Worm (Caenorhabditis elegans) whole organism, mixed stage, embryonic: ENCODE measurements around the gene acbp-8.
A peak's percentile ranks its signal among the peaks of the same experiment; 100 is the strongest.
"Not testable (repeated sequence)": the region's sequence is repeated elsewhere in the genome, so short reads cannot be mapped to it uniquely, and the experiment has no call there.

Experiments used
- M03D4.4 ChIP-seq: sonication (generic microtip); optimal IDR thresholded peaks from 2 replicates; lab custom pipeline; 2017; ENCODE audit warnings: mild to moderate bottlenecking, missing genetic modification characterization, missing compliant biosample characterization
- bed-3 ChIP-seq: fragments of 200-800 bp; sonication (Bioruptor generic); optimal IDR thresholded peaks from 3 replicates; lab custom pipeline; 2018; ENCODE audit warnings: mild to moderate bottlenecking, missing genetic modification characterization, moderate library complexity, missing compliant biosample characterization
- ceh-39 ChIP-seq: fragments of 150-350 bp; optimal IDR thresholded peaks from 2 replicates; lab custom pipeline; 2014; ENCODE audit warnings: missing biosample characterization, missing genetic modification characterization
- ceh-43 ChIP-seq: fragments of 200-800 bp; sonication (Bioruptor generic); optimal IDR thresholded peaks from 2 replicates; lab custom pipeline; 2018; ENCODE audit warnings: mild to moderate bottlenecking, missing genetic modification characterization, moderate library complexity, missing compliant biosample characterization
- ceh-83 ChIP-seq: fragments of 200-800 bp; sonication (Bioruptor generic); optimal IDR thresholded peaks from 2 replicates; lab custom pipeline; 2018; ENCODE audit warnings: mild to moderate bottlenecking, missing genetic modification characterization, missing compliant biosample characterization
- ces-1 ChIP-seq: fragments of 150-350 bp; optimal IDR thresholded peaks from 2 replicates; lab custom pipeline; 2014; ENCODE audit warnings: missing biosample characterization, missing genetic modification reagents, missing genetic modification characterization
- cnd-1 ChIP-seq: fragments of 200-800 bp; sonication (Bioruptor generic); optimal IDR thresholded peaks from 2 replicates; lab custom pipeline; 2018; ENCODE audit warnings: mild to moderate bottlenecking, missing genetic modification characterization, missing compliant biosample characterization
- drap-1 ChIP-seq: fragments of 200-800 bp; sonication (Bioruptor generic); optimal IDR thresholded peaks from 3 replicates; lab custom pipeline; 2018; ENCODE audit warnings: mild to moderate bottlenecking, missing genetic modification characterization, missing compliant biosample characterization
- elt-1 ChIP-seq: sonication (generic microtip); optimal IDR thresholded peaks from 2 replicates; lab custom pipeline; 2017; ENCODE audit warnings: missing genetic modification characterization, mild to moderate bottlenecking, missing compliant biosample characterization, antibody characterized with exemption, moderate library complexity, borderline replicate concordance; ENCODE audit not compliant: insufficient read depth
- elt-3 ChIP-seq: fragments of 150-350 bp; optimal IDR thresholded peaks from 2 replicates; lab custom pipeline; 2014; ENCODE audit warnings: missing biosample characterization, missing genetic modification characterization
- flh-1 ChIP-seq: fragments of 200-800 bp; sonication (Bioruptor generic); optimal IDR thresholded peaks from 2 replicates; lab custom pipeline; 2018; ENCODE audit warnings: mild to moderate bottlenecking, missing genetic modification characterization, moderate library complexity, missing compliant biosample characterization
- ham-2 ChIP-seq: fragments of 200-800 bp; sonication (Bioruptor generic); optimal IDR thresholded peaks from 2 replicates; lab custom pipeline; 2018; ENCODE audit warnings: mild to moderate bottlenecking, missing genetic modification characterization, missing compliant biosample characterization
- hlh-1 ChIP-seq: fragments of 150-350 bp; optimal IDR thresholded peaks from 2 replicates; lab custom pipeline; 2014; ENCODE audit warnings: missing biosample characterization, missing genetic modification reagents, missing genetic modification characterization
- lin-32 ChIP-seq: fragments of 200-800 bp; sonication (Bioruptor generic); optimal IDR thresholded peaks from 2 replicates; lab custom pipeline; 2018; ENCODE audit warnings: mild to moderate bottlenecking, missing genetic modification characterization, missing compliant biosample characterization
- lsy-2 ChIP-seq: fragments of 150-350 bp; optimal IDR thresholded peaks from 2 replicates; lab custom pipeline; 2014; ENCODE audit warnings: missing biosample characterization, missing genetic modification characterization
- mab-5 ChIP-seq: fragments of 150-350 bp; optimal IDR thresholded peaks from 2 replicates; lab custom pipeline; 2014; ENCODE audit warnings: missing biosample characterization, missing genetic modification characterization
- nhr-237 ChIP-seq: fragments of 150-350 bp; optimal IDR thresholded peaks from 2 replicates; lab custom pipeline; 2014; ENCODE audit warnings: missing biosample characterization, missing genetic modification characterization
- nhr-28 ChIP-seq: fragments of 150-350 bp; optimal IDR thresholded peaks from 2 replicates; lab custom pipeline; 2014; ENCODE audit warnings: missing biosample characterization, missing genetic modification characterization
- nhr-76 ChIP-seq: sonication (generic microtip); optimal IDR thresholded peaks from 2 replicates; lab custom pipeline; 2017; ENCODE audit warnings: missing biosample characterization, missing genetic modification characterization
- pha-4 ChIP-seq: fragments of 150-350 bp; optimal IDR thresholded peaks from 2 replicates; lab custom pipeline; 2018; ENCODE audit warnings: missing biosample characterization, missing genetic modification reagents, missing genetic modification characterization
- snpc-4 ChIP-seq: fragments of 150-350 bp; optimal IDR thresholded peaks from 2 replicates; lab custom pipeline; 2014; ENCODE audit warnings: missing biosample characterization, missing genetic modification characterization
- sptf-1 ChIP-seq: sonication (generic microtip); optimal IDR thresholded peaks from 2 replicates; lab custom pipeline; 2017; ENCODE audit warnings: mild to moderate bottlenecking, missing genetic modification characterization, moderate library complexity, missing compliant biosample characterization
- tbx-8 ChIP-seq: fragments of 200-800 bp; sonication (Bioruptor generic); optimal IDR thresholded peaks from 2 replicates; lab custom pipeline; 2018; ENCODE audit warnings: mild to moderate bottlenecking, missing genetic modification characterization, moderate library complexity, missing compliant biosample characterization
- unc-120 ChIP-seq: sonication (generic microtip); optimal IDR thresholded peaks from 2 replicates; lab custom pipeline; 2017; ENCODE audit warnings: missing genetic modification characterization, missing compliant biosample characterization; ENCODE audit not compliant: poor library complexity, severe bottlenecking
- unc-39 ChIP-seq: fragments of 150-350 bp; optimal IDR thresholded peaks from 2 replicates; lab custom pipeline; 2014; ENCODE audit warnings: missing biosample characterization, missing genetic modification characterization
- zip-8 ChIP-seq: fragments of 150-350 bp; optimal IDR thresholded peaks from 2 replicates; lab custom pipeline; 2014; ENCODE audit warnings: missing biosample characterization, missing genetic modification characterization
- ztf-11 ChIP-seq: fragments of 150-350 bp; optimal IDR thresholded peaks from 2 replicates; lab custom pipeline; 2014; ENCODE audit warnings: missing biosample characterization, missing genetic modification characterization

Gene acbp-8

ce11 chrIII:2598491-2599065 is 30.2 kb upstream of the acbp-8 start:
- TF ChIP-seq ham-2 (GFP tag; lab: Kevin White, UChicago) (no peak), nhr-76 (tag; lab: Kevin White, UChicago) (no peak), zip-8 (tag; lab: Kevin White, UChicago) (no peak), ztf-11 (tag; lab: Kevin White, UChicago) (no peak), M03D4.4 (tag; lab: Kevin White, UChicago) (no peak), hlh-1 (tag; lab: Kevin White, UChicago) (no peak), nhr-28 (no peak), ceh-39 (no peak), unc-120 (tag; lab: Kevin White, UChicago) (no peak), mab-5 (tag; lab: Kevin White, UChicago) (no peak), lsy-2 (no peak), bed-3 (GFP tag; lab: Kevin White, UChicago) (no peak), pha-4 (tag; lab: Kevin White, UChicago) (no peak), nhr-237 (tag; lab: Kevin White, UChicago) (no peak), sptf-1 (tag; lab: Kevin White, UChicago) (no peak), cnd-1 (tag; lab: Kevin White, UChicago) (no peak), snpc-4 (no peak), ceh-43 (GFP tag; lab: Kevin White, UChicago) (no peak), elt-1 (tag; lab: Kevin White, UChicago) (no peak), tbx-8 (no peak)

DNA sequence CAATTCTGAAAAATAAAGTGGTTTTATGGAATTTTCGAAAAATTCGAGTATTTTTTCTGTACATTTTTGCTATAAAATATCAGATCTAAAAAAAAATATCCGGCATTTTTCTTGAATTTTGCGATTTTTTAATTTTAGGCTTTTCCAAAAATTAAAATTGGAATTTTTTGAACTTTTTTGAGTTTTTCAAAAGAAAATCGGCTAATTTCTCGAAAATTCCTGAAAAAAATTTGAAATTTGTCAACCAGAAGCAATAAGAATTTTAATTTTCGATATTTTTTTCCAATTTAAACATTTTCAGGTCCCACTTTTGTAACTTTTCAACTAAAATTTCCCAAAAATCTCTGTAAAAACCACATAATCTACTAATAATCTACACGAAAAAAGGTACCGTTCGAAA is 25.1 kb upstream of the acbp-8 start, which contains the start of gene Y71H2B.11:
Y71H2B.11 (plus strand) TSS at position 301 of the 400 bp plus-strand sequence.
- no peak for TF ChIP-seq ham-2 (GFP tag; lab: Kevin White, UChicago)
- no peak for TF ChIP-seq ztf-11 (tag; lab: Kevin White, UChicago)
- TF ChIP-seq elt-3 = no peak
- TF ChIP-seq cnd-1 (tag; lab: Kevin White, UChicago) = no peak
- TF ChIP-seq mab-5 (tag; lab: Kevin White, UChicago) = no peak
- TF ChIP-seq pha-4 (tag; lab: Kevin White, UChicago) = no peak

ce11 chrIII:2607717-2608116 is 21.1 kb upstream of the acbp-8 start, which contains the start of gene Y71H2B.5:
Gene Y71H2B.5, plus strand, starts transcription at chrIII:2608017.
- TF ChIP-seq pha-4 (tag; lab: Kevin White, UChicago); tbx-8; mab-5 (tag; lab: Kevin White, UChicago): not testable (repeated sequence)

DNA sequence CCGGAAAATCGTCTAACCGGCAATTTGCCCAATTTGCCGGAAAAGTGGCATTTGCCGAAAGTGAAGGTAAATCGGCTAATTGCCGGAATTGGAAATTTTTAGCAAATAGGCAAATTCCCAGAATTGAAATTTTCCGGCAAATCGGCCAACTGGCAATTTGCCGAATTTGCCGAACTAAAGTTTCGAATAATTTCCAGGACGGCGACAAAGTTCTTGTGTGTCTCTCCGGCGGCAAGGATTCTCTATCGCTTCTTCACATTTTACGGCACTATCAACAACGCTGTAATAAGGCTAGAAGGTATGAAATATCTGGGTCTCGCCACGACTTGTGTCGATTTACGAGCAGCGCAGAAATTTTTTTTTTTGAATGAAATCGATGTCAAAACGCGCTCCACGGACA is 12.6 kb upstream of the acbp-8 start:
- TF ChIP-seq ceh-83 (no peak), elt-1 (tag; lab: Kevin White, UChicago) (no peak), unc-39 (tag; lab: Kevin White, UChicago) (no peak), elt-3 (no peak), zip-8 (tag; lab: Kevin White, UChicago) (no peak), flh-1 (no peak)

DNA sequence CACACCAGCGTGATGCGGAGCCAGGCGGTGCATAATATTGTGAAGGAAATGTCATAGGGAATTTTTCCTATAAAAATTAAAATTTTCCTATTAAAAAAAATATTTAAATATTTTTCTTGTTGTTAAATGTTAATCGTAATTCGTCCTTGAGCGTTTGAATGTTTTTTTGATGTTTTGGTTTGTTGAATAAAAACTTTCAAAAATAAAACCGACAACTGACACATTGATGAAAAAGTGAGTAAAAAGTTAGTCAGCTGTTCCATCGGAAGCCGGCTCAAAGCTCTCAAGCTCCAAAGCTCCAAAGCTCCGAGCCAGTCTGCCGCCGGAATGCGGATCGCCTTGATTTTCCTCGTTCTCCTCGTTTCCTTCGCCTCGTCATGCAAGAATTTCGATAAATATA is 10.2 kb upstream of the acbp-8 start, which contains the start of gene Y71H2B.4:
Y71H2B.4 (plus strand) TSS at position 301 of the 400 bp plus-strand sequence.
- peak; percentile 77 for TF ChIP-seq hlh-1 (tag; lab: Kevin White, UChicago)
- TF ChIP-seq elt-3 = no peak

DNA sequence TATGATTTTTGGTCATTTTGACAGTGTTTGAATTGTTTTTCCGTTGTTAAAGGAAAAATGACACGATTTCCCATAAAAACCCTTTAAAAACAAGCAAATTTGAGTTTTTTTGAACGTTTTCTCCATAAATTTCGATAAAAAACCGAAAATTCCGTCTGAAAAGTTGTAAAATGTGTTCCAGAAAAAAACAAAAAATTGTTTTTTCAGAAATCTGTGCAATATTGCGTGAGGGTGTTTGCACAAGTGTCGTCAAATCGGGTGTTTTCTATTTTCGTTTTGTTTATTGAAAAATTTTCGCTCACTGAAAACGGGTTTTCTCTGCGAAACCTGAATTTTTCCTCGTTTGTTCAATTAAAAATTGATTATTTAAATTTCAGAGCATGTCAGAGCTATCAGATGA is 9.3 kb upstream of the acbp-8 start, which contains the start of gene ppfr-4:
ppfr-4 (plus strand) TSS at position 378 of the 400 bp plus-strand sequence.
- TF ChIP-seq hlh-1 (tag; lab: Kevin White, UChicago) = no peak
- no peak for TF ChIP-seq unc-39 (tag; lab: Kevin White, UChicago)
- TF ChIP-seq drap-1 = no peak
- peak; percentile 20 for TF ChIP-seq ces-1 (GFP tag; lab: Kevin White, UChicago)
- no peak for TF ChIP-seq lin-32 (GFP tag; lab: Kevin White, UChicago)
- TF ChIP-seq unc-120 (tag; lab: Kevin White, UChicago) = no peak
- TF ChIP-seq, all 35 proteins: peak for 1
